Fruit fly (Drosophila melanogaster) whole organism, embryonic: ENCODE results near the gene CG14650.
A peak's percentile ranks its signal among the peaks of the same experiment; 100 is the strongest.

ENCODE experiments used
- BEAF-32 ChIP-seq: fragments of 200-800 bp; sonication (Bioruptor generic); optimal IDR thresholded peaks from 3 replicates; lab custom pipeline; 2017; ENCODE audit warnings: missing biosample characterization, missing genetic modification characterization, mild to moderate bottlenecking, moderate library complexity, missing genetic modification reagents
- Blimp-1 ChIP-seq: fragments of 200-800 bp; sonication (Bioruptor generic); optimal IDR thresholded peaks from 3 replicates; lab custom pipeline; 2018; ENCODE audit warnings: missing biosample characterization, missing genetic modification characterization, mild to moderate bottlenecking, moderate library complexity, missing genetic modification reagents
- CG1024 ChIP-seq: fragments of 200-800 bp; sonication (Bioruptor generic); IDR thresholded peaks from 2 replicates; pipeline ENCODE4 v1.3.6; 2022; ENCODE audit warnings: missing biosample characterization, missing genetic modification characterization
- CG10979 ChIP-seq: fragments of 200-800 bp; sonication (Bioruptor generic); optimal IDR thresholded peaks from 2 replicates; lab custom pipeline; 2018; ENCODE audit warnings: missing biosample characterization, mild to moderate bottlenecking, missing genetic modification characterization, moderate library complexity
- CG11085 ChIP-seq: fragments of 200-800 bp; sonication (Bioruptor generic); IDR thresholded peaks from 2 replicates; pipeline ENCODE4 v1.3.6; 2022; ENCODE audit warnings: missing biosample characterization, missing genetic modification characterization
- CG12104 ChIP-seq: fragments of 200-800 bp; sonication (Bioruptor generic); optimal IDR thresholded peaks from 3 replicates; lab custom pipeline; 2016; ENCODE audit warnings: missing biosample characterization, missing genetic modification characterization
- CG13123 ChIP-seq: fragments of 200-800 bp; sonication (Bioruptor generic); optimal IDR thresholded peaks from 2 replicates; lab custom pipeline; 2016; ENCODE audit warnings: missing biosample characterization, missing genetic modification characterization
- CG14710 ChIP-seq: fragments of 200-800 bp; sonication (Bioruptor generic); optimal IDR thresholded peaks from 3 replicates; lab custom pipeline; 2019; ENCODE audit warnings: missing biosample characterization, mild to moderate bottlenecking, missing genetic modification characterization, moderate library complexity
- CG17385 ChIP-seq: fragments of 200-800 bp; sonication (Bioruptor generic); optimal IDR thresholded peaks from 3 replicates; lab custom pipeline; 2018; ENCODE audit warnings: missing biosample characterization, mild to moderate bottlenecking, missing genetic modification characterization
- CG18599 ChIP-seq: fragments of 200-800 bp; sonication (Bioruptor generic); optimal IDR thresholded peaks from 3 replicates; lab custom pipeline; 2017; ENCODE audit warnings: missing biosample characterization, missing genetic modification characterization, mild to moderate bottlenecking, moderate library complexity, missing genetic modification reagents
- CG42726 ChIP-seq: fragments of 200-800 bp; sonication (Bioruptor generic); IDR thresholded peaks from 2 replicates; pipeline ENCODE4 v1.3.6; 2022; ENCODE audit warnings: missing biosample characterization, missing genetic modification characterization; ENCODE audit not compliant: partially characterized antibody
- CG4820 ChIP-seq: fragments of 200-800 bp; sonication (Bioruptor generic); optimal IDR thresholded peaks from 3 replicates; lab custom pipeline; 2016; ENCODE audit warnings: missing biosample characterization, missing genetic modification characterization
- CG5180 ChIP-seq: fragments of 200-800 bp; sonication (Bioruptor generic); optimal IDR thresholded peaks from 3 replicates; lab custom pipeline; 2017; ENCODE audit warnings: missing biosample characterization, missing genetic modification characterization, mild to moderate bottlenecking, moderate library complexity, missing genetic modification reagents
- CG9609 ChIP-seq: fragments of 200-800 bp; sonication (Bioruptor generic); optimal IDR thresholded peaks from 3 replicates; lab custom pipeline; 2016; ENCODE audit warnings: missing biosample characterization, missing genetic modification characterization
- CG9817 ChIP-seq: fragments of 200-800 bp; sonication (Bioruptor generic); optimal IDR thresholded peaks from 2 replicates; lab custom pipeline; 2018; ENCODE audit warnings: missing biosample characterization, mild to moderate bottlenecking, missing genetic modification characterization, moderate library complexity
- E2f1 ChIP-seq: fragments of 200-800 bp; sonication (Bioruptor generic); IDR thresholded peaks from 2 replicates; pipeline ENCODE4 v1.3.6; 2022; ENCODE audit warnings: missing biosample characterization, missing genetic modification characterization
- Fer3 ChIP-seq: fragments of 200-800 bp; sonication (Bioruptor generic); optimal IDR thresholded peaks from 2 replicates; lab custom pipeline; 2018; ENCODE audit warnings: missing biosample characterization, mild to moderate bottlenecking, missing genetic modification characterization, moderate library complexity
- H2.0 ChIP-seq: fragments of 200-800 bp; sonication (Bioruptor generic); IDR thresholded peaks from 2 replicates; pipeline ENCODE4 v1.3.6; 2022; ENCODE audit warnings: missing biosample characterization, missing genetic modification characterization
- HLH3B ChIP-seq: fragments of 200-800 bp; sonication (Bioruptor generic); IDR thresholded peaks from 2 replicates; pipeline ENCODE4 v1.3.6; 2022; ENCODE audit warnings: missing biosample characterization, missing genetic modification characterization
- MBD-R2 ChIP-seq: fragments of 200-800 bp; sonication (Bioruptor generic); IDR thresholded peaks from 2 replicates; pipeline ENCODE4 v1.3.6; 2022; ENCODE audit warnings: missing biosample characterization, missing genetic modification characterization
- Mad ChIP-seq: fragments of 200-800 bp; sonication (Bioruptor generic); optimal IDR thresholded peaks from 2 replicates; lab custom pipeline; 2016; ENCODE audit warnings: missing biosample characterization, missing genetic modification characterization
- Nf-YA ChIP-seq: fragments of 200-800 bp; sonication (Bioruptor generic); IDR thresholded peaks from 2 replicates; pipeline ENCODE4 v1.3.6; 2022; ENCODE audit warnings: missing biosample characterization, missing genetic modification characterization
- NfI ChIP-seq: fragments of 200-800 bp; sonication (Bioruptor generic); optimal IDR thresholded peaks from 3 replicates; lab custom pipeline; 2018; ENCODE audit warnings: missing biosample characterization, mild to moderate bottlenecking, missing genetic modification characterization, moderate library complexity
- Oli ChIP-seq: fragments of 200-800 bp; sonication (Bioruptor generic); optimal IDR thresholded peaks from 2 replicates; lab custom pipeline; 2018; ENCODE audit warnings: missing biosample characterization, mild to moderate bottlenecking, missing genetic modification characterization, moderate library complexity
- PHDP ChIP-seq: fragments of 200-800 bp; sonication (Bioruptor generic); optimal IDR thresholded peaks from 3 replicates; lab custom pipeline; 2018; ENCODE audit warnings: missing biosample characterization, mild to moderate bottlenecking, missing genetic modification characterization, moderate library complexity
- Pdp1 ChIP-seq, 2 experiments: fragments of 200-800 bp; sonication (Bioruptor generic); optimal IDR thresholded peaks; 3 replicates each; lab custom pipeline; 2016; ENCODE audit warnings: missing biosample characterization in 2 of 2, missing genetic modification characterization in 2 of 2, mild to moderate bottlenecking in 1 of 2, moderate library complexity in 1 of 2
- Ptx1 ChIP-seq: fragments of 200-800 bp; sonication (Bioruptor generic); IDR thresholded peaks from 2 replicates; pipeline ENCODE4 v1.3.6; 2022; ENCODE audit warnings: missing biosample characterization, missing genetic modification characterization
- Stat92E ChIP-seq, 3 experiments: fragments of >200 bp in 2 of 3; fragments of 200-800 bp in 1 of 3; sonication (Bioruptor generic) in 1 of 3; optimal IDR thresholded peaks; 2 replicates each; lab custom pipeline; 2017 to 2019; ENCODE audit warnings: missing biosample characterization in 3 of 3, missing genetic modification characterization in 3 of 3, mild to moderate bottlenecking in 1 of 3, moderate library complexity in 1 of 3
- chif ChIP-seq, 2 experiments: fragments of 200-800 bp; sonication (Bioruptor generic); optimal IDR thresholded peaks; 3 replicates each; lab custom pipeline; 2016; ENCODE audit warnings: missing biosample characterization in 2 of 2, missing genetic modification characterization in 2 of 2
- ci ChIP-seq: fragments of 200-800 bp; sonication (Bioruptor generic); IDR thresholded peaks from 3 replicates; pipeline ENCODE4 v1.3.6; 2022; ENCODE audit warnings: missing biosample characterization, missing genetic modification characterization
- crp ChIP-seq, 2 experiments: fragments of 200-800 bp; sonication (Bioruptor generic); optimal IDR thresholded peaks; 2 replicates in 1 of 2; 3 replicates in 1 of 2; lab custom pipeline; 2017; ENCODE audit warnings: missing biosample characterization in 2 of 2, missing genetic modification characterization in 2 of 2, mild to moderate bottlenecking in 1 of 2, moderate library complexity in 1 of 2
- eyg ChIP-seq: fragments of 200-800 bp; sonication (Bioruptor generic); optimal IDR thresholded peaks from 3 replicates; lab custom pipeline; 2016; ENCODE audit warnings: missing biosample characterization, missing genetic modification characterization
- gcm ChIP-seq: fragments of 200-800 bp; sonication (Bioruptor generic); optimal IDR thresholded peaks from 2 replicates; lab custom pipeline; 2019; ENCODE audit warnings: missing biosample characterization, mild to moderate bottlenecking, missing genetic modification characterization, moderate library complexity
- gfzf ChIP-seq: fragments of 200-800 bp; sonication (Bioruptor generic); optimal IDR thresholded peaks from 2 replicates; lab custom pipeline; 2016; ENCODE audit warnings: missing biosample characterization, mild to moderate bottlenecking, missing genetic modification characterization, moderate library complexity
- gro ChIP-seq: fragments of 200-800 bp; sonication (Bioruptor generic); optimal IDR thresholded peaks from 2 replicates; lab custom pipeline; 2016; ENCODE audit warnings: missing biosample characterization, missing genetic modification characterization
- gt ChIP-seq: fragments of 200-800 bp; sonication (Bioruptor generic); IDR thresholded peaks from 2 replicates; pipeline ENCODE4 v1.3.6; 2022; ENCODE audit warnings: missing biosample characterization, missing genetic modification characterization
- h ChIP-seq: fragments of >200 bp; optimal IDR thresholded peaks from 2 replicates; lab custom pipeline; 2017
- her ChIP-seq: fragments of 200-800 bp; sonication (Bioruptor generic); optimal IDR thresholded peaks from 2 replicates; lab custom pipeline; 2016; ENCODE audit warnings: missing biosample characterization, missing genetic modification characterization
- ind ChIP-seq: fragments of 200-800 bp; sonication (Bioruptor generic); optimal IDR thresholded peaks from 3 replicates; lab custom pipeline; 2016; ENCODE audit warnings: missing biosample characterization, missing genetic modification characterization
- mam ChIP-seq: fragments of 200-800 bp; sonication (Bioruptor generic); optimal IDR thresholded peaks from 3 replicates; lab custom pipeline; 2016; ENCODE audit warnings: missing biosample characterization, missing genetic modification characterization
- pan ChIP-seq, 4 experiments: fragments of >200 bp in 3 of 4; fragments of 200-800 bp in 1 of 4; sonication (Bioruptor generic) in 1 of 4; optimal IDR thresholded peaks in 3 of 4; IDR thresholded peaks in 1 of 4; 2 replicates each; pipeline versions ENCODE4 v1.3.6 to Lab custom; 2017 to 2022; ENCODE audit warnings: missing biosample characterization in 2 of 4, missing genetic modification characterization in 2 of 4, mixed read lengths in 1 of 4
- peb ChIP-seq: fragments of 200-800 bp; sonication (Bioruptor generic); IDR thresholded peaks from 2 replicates; pipeline ENCODE4 v1.3.6; 2022; ENCODE audit warnings: missing biosample characterization, missing genetic modification characterization
- sd ChIP-seq: fragments of 200-800 bp; sonication (Bioruptor generic); optimal IDR thresholded peaks from 3 replicates; lab custom pipeline; 2018; ENCODE audit warnings: missing biosample characterization, mild to moderate bottlenecking, missing genetic modification characterization, moderate library complexity
- sisA ChIP-seq: fragments of 200-800 bp; sonication (Bioruptor generic); IDR thresholded peaks from 2 replicates; pipeline ENCODE4 v1.3.6; 2022; ENCODE audit warnings: missing biosample characterization, missing genetic modification characterization
- sna ChIP-seq: fragments of 200-800 bp; sonication (Bioruptor generic); IDR thresholded peaks from 2 replicates; pipeline ENCODE4 v1.3.6; 2022; ENCODE audit warnings: missing biosample characterization, missing genetic modification characterization; ENCODE audit not compliant: partially characterized antibody
- tin ChIP-seq: fragments of 200-800 bp; sonication (Bioruptor generic); optimal IDR thresholded peaks from 3 replicates; lab custom pipeline; 2016; ENCODE audit warnings: missing biosample characterization, missing genetic modification characterization
- vfl ChIP-seq: fragments of 200-800 bp; sonication (Bioruptor generic); optimal IDR thresholded peaks from 2 replicates; lab custom pipeline; 2016; ENCODE audit warnings: missing biosample characterization, missing genetic modification characterization
- zf30C ChIP-seq: fragments of 200-800 bp; sonication (Bioruptor generic); optimal IDR thresholded peaks from 3 replicates; lab custom pipeline; 2018; ENCODE audit warnings: missing biosample characterization, mild to moderate bottlenecking, missing genetic modification characterization

The CG14650 gene

DNA sequence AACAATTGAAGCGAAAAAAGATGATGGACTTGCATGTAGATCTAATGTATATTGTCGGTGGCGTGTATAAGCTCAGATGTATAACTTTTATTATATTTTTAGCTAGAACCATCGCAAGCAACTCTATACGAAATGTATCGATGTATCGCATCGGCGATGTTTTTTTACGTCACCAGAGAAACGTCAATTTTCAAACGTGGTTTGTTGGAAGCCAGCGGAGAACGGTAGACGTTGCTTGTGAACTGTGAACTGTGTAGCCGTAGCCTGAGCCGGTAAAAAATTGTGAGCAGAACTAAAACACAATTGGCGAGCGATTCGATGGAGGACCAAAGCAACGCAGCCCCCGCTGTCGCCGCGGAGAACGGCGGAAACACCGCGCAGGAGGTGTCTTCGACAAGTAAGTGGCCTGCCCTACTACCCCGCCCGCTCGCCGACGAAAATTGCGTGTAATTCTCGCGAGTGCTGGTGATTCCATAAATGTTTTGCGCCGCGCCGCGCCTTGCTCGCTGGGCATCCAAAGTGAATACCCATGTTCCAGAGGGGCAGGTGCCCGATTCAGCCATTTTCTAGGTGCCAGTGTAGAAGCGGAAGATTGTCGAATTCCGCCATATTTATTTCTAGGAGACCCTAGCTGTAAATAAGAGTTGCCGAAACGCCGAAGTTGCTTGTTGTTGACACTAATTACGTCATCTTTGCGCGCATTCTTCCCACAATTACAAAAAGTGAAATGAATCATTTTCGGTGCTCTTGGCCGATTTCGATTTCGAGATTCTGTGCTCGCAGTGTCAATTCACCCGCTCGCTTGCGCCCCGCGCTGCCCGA is 34.1 kb upstream of the CG14650 start, which contains the start of gene lost (continued):
- TF ChIP-seq BEAF-32 (GFP tag; lab: Kevin White, UChicago) (peak; percentile 97), pan (optimal IDR thresholded peaks at IDR 0.05; lab: Kevin White, UChicago) (no peak), pan (GFP tag; optimal IDR thresholded peaks at IDR 0.05 in 1 of 2, IDR thresholded peaks at IDR 0.05 in 1 of 2) (peak in 1 of 2 experiments; percentile 29), CG10979 (tag; lab: Kevin White, UChicago) (peak; percentile 27), peb (GFP tag; lab: Robert Waterston, UW) (no peak), CG42726 (GFP tag; lab: Robert Waterston, UW) (peak; percentile 99), vfl (GFP tag; lab: Kevin White, UChicago) (no peak), Blimp-1 (GFP tag; lab: Kevin White, UChicago) (no peak), gcm (GFP tag; lab: Kevin White, UChicago) (no peak), E2f1 (GFP tag; lab: Robert Waterston, UW) (no peak), ci (GFP tag; lab: Robert Waterston, UW) (peak; percentile 51; the same call in 1 of the 3 replicates), CG14710 (tag; lab: Kevin White, UChicago) (peak; percentile 54), tin (GFP tag; lab: Kevin White, UChicago) (no peak), Pdp1 (GFP tag; optimal IDR thresholded peaks at IDR 0.05; lab: Kevin White, UChicago) (peak in 1 of 2 experiments; percentile 95), MBD-R2 (peak; percentile 76), CG1024 (GFP tag; lab: Robert Waterston, UW) (peak; percentile 59), CG12104 (GFP tag; lab: Kevin White, UChicago) (no peak), gt (GFP tag; lab: Robert Waterston, UW) (no peak), eyg (GFP tag; lab: Kevin White, UChicago) (peak; percentile 2), CG18599 (peak; percentile 15), Fer3 (peak; percentile 41), ind (GFP tag; lab: Kevin White, UChicago) (no peak), H2.0 (GFP tag; lab: Robert Waterston, UW) (no peak; the same call in 1 of the 2 replicates), Stat92E (GFP tag; optimal IDR thresholded peaks at IDR 0.05; lab: Kevin White, UChicago) (no peak), HLH3B (GFP tag; lab: Robert Waterston, UW) (no peak), crp (GFP tag; optimal IDR thresholded peaks at IDR 0.05; lab: Kevin White, UChicago) (no peak), CG5180 (GFP tag; lab: Kevin White, UChicago) (peak; percentile 61), Nf-YA (GFP tag; lab: Robert Waterston, UW) (no peak), mam (GFP tag; lab: Kevin White, UChicago) (peak; percentile 29), chif (GFP tag; optimal IDR thresholded peaks at IDR 0.05; lab: Kevin White, UChicago) (no peak), her (peak; percentile 22), h (lab: Kevin White, UChicago) (no peak), NfI (GFP tag; lab: Kevin White, UChicago) (no peak), CG11085 (GFP tag; lab: Robert Waterston, UW) (0 out of 2 replicates have a peak, but pooled peaks have one; percentile 24), CG9817 (tag; lab: Kevin White, UChicago) (peak; percentile 2), CG17385 (GFP tag; lab: Kevin White, UChicago) (peak; percentile 38), CG4820 (GFP tag; lab: Kevin White, UChicago) (no peak), gfzf (GFP tag; lab: Kevin White, UChicago) (peak; percentile 25), CG13123 (GFP tag; lab: Kevin White, UChicago) (no peak), sd (no peak), gro (GFP tag; lab: Kevin White, UChicago) (no peak), sna (GFP tag; lab: Robert Waterston, UW) (peak; percentile 95), CG9609 (GFP tag; lab: Kevin White, UChicago) (no peak), sisA (no peak), zf30C (GFP tag; lab: Kevin White, UChicago) (no peak), PHDP (tag; lab: Kevin White, UChicago) (peak; percentile 33), Oli (tag; lab: Kevin White, UChicago) (no peak), Ptx1 (GFP tag; lab: Robert Waterston, UW) (peak; percentile 25; the same call in 1 of the 2 replicates), Mad (no peak)
